Worm (Caenorhabditis elegans): ENCODE data around the gene C34F11.2.

Gene C34F11.2

ce11 chrII:5184661-5185545, 27.2 kb upstream of the C34F11.2 start (continued):
- TF ChIP-seq daf-19 (GFP tag; conservative IDR thresholded peaks at IDR 0.05), result no peak
- TF ChIP-seq hlh-11 (tag; optimal IDR thresholded peaks at IDR 0.05), result peak; percentile 64
- no peak for TF ChIP-seq zip-11 (GFP tag; IDR thresholded peaks at IDR 0.05)
- no peak for TF ChIP-seq dmd-9 (GFP tag; IDR thresholded peaks at IDR 0.05)
- no peak for TF ChIP-seq nhr-6 (tag; optimal IDR thresholded peaks at IDR 0.05)
- no peak for TF ChIP-seq hmg-1.1 (GFP tag; IDR thresholded peaks at IDR 0.05)
- no peak for TF ChIP-seq ceh-20 (GFP tag; IDR thresholded peaks at IDR 0.05)
- no peak for TF ChIP-seq ZK337.2 (GFP tag; IDR thresholded peaks at IDR 0.05)
- peak; percentile 51 for TF ChIP-seq nhr-102 (tag; optimal IDR thresholded peaks at IDR 0.05)
- TF ChIP-seq ceh-62 (tag; optimal IDR thresholded peaks at IDR 0.05), result no peak
- no peak for TF ChIP-seq ZK546.5 (tag; optimal IDR thresholded peaks at IDR 0.05)
- no peak for TF ChIP-seq unc-130 (GFP tag; optimal IDR thresholded peaks at IDR 0.05)
- no peak for TF ChIP-seq spr-1 (tag; optimal IDR thresholded peaks at IDR 0.05)
- no peak for TF ChIP-seq Y48G9A.11 (GFP tag; IDR thresholded peaks at IDR 0.05)
- no peak for TF ChIP-seq ctbp-1 (GFP tag; IDR thresholded peaks at IDR 0.05)
- TF ChIP-seq F10B5.3 (tag; optimal IDR thresholded peaks at IDR 0.05), result no peak
- no peak for TF ChIP-seq D1046.2 (GFP tag; IDR thresholded peaks at IDR 0.05)
- peak; percentile 5 for TF ChIP-seq cey-2 (tag; optimal IDR thresholded peaks at IDR 0.05; ENCODE audit: borderline replicate concordance, insufficient read depth)
- TF ChIP-seq mep-1 (tag; optimal IDR thresholded peaks at IDR 0.05), result no peak
- TF ChIP-seq nhr-237 (tag; optimal IDR thresholded peaks at IDR 0.05), result no peak
- TF ChIP-seq zfp-3 (GFP tag; conservative IDR thresholded peaks at IDR 0.05), result no peak
- peak; percentile 20 for TF ChIP-seq mes-2 (tag; optimal IDR thresholded peaks at IDR 0.05; ENCODE audit: poor library complexity, severe bottlenecking)
- peak in 1 of 2 experiments; percentile 10 for TF ChIP-seq hif-1 (tag; optimal IDR thresholded peaks at IDR 0.05)
- no peak for TF ChIP-seq gei-8 (GFP tag; optimal IDR thresholded peaks at IDR 0.05)
- TF ChIP-seq nhr-77 (tag; optimal IDR thresholded peaks at IDR 0.05), result peak; percentile 17
- no peak for TF ChIP-seq aly-2 (tag; optimal IDR thresholded peaks at IDR 0.05)
- no peak for TF ChIP-seq vab-7 (GFP tag; IDR thresholded peaks at IDR 0.05)
- no peak for TF ChIP-seq mxl-2 (GFP tag; conservative IDR thresholded peaks at IDR 0.05)
- no peak for TF ChIP-seq ceh-44 (GFP tag; IDR thresholded peaks at IDR 0.05)
- TF ChIP-seq attf-4 (tag; optimal IDR thresholded peaks at IDR 0.05), result no peak
- TF ChIP-seq rbr-2 (tag; optimal IDR thresholded peaks at IDR 0.05), result no peak
- TF ChIP-seq hlh-30 (tag; optimal IDR thresholded peaks at IDR 0.05; ENCODE audit: insufficient read depth), result no peak
- no peak for TF ChIP-seq set-16 (GFP tag; IDR thresholded peaks at IDR 0.05)
- no peak for TF ChIP-seq dpl-1 (GFP tag; optimal IDR thresholded peaks at IDR 0.05)
- TF ChIP-seq php-3 (GFP tag; IDR thresholded peaks at IDR 0.05), result peak; percentile 92
- TF ChIP-seq aha-1 (tag), result no peak
- no peak for TF ChIP-seq zag-1 (tag; optimal IDR thresholded peaks at IDR 0.05)
- no peak for TF ChIP-seq daf-16 (GFP tag; optimal IDR thresholded peaks at IDR 0.05)
- TF ChIP-seq daf-16 (tag; optimal IDR thresholded peaks at IDR 0.05), result peak; percentile 77
- no peak for TF ChIP-seq jun-1 (tag; optimal IDR thresholded peaks at IDR 0.05)
- no peak for TF ChIP-seq fkh-10 (GFP tag; optimal IDR thresholded peaks at IDR 0.05)
- TF ChIP-seq fos-1 (tag; optimal IDR thresholded peaks at IDR 0.05), result no peak
- no peak for TF ChIP-seq ztf-7 (tag; optimal IDR thresholded peaks at IDR 0.05)
- TF ChIP-seq nhr-48 (tag; optimal IDR thresholded peaks at IDR 0.05), result peak; percentile 56
- TF ChIP-seq lin-1 (GFP tag; IDR thresholded peaks at IDR 0.05), result no peak
- TF ChIP-seq Y105C5A.15 (GFP tag; IDR thresholded peaks at IDR 0.05), result no peak
- peak; percentile 86 for TF ChIP-seq pqm-1 (tag; optimal IDR thresholded peaks at IDR 0.05)
- peak; percentile 82 for TF ChIP-seq dve-1 (tag; optimal IDR thresholded peaks at IDR 0.05; ENCODE audit: insufficient read depth)
- TF ChIP-seq arid-1 (GFP tag; conservative IDR thresholded peaks at IDR 0.05), result no peak
- no peak for TF ChIP-seq ceh-28 (tag; optimal IDR thresholded peaks at IDR 0.05)

All from whole organism, L4 larva.